Fruit fly (Drosophila melanogaster) whole organism, embryonic: ENCODE measurements around the gene CG34267.

Source experiments
- Ada2b ChIP-seq: fragments of 200-800 bp; sonication (Bioruptor generic); IDR thresholded peaks from 2 replicates; pipeline ENCODE4 v1.3.6; 2022; ENCODE audit warnings: missing biosample characterization, missing genetic modification characterization
- Atf3 ChIP-seq: fragments of 200-800 bp; sonication (Bioruptor generic); optimal IDR thresholded peaks from 3 replicates; lab custom pipeline; 2016; ENCODE audit warnings: missing biosample characterization, missing genetic modification characterization
- C15 ChIP-seq: fragments of 200-800 bp; sonication (Bioruptor generic); IDR thresholded peaks from 3 replicates; pipeline ENCODE4 v1.3.6; 2022; ENCODE audit warnings: missing biosample characterization, missing genetic modification characterization
- CG11696 ChIP-seq: fragments of 200-800 bp; sonication (Bioruptor generic); IDR thresholded peaks from 2 replicates; pipeline ENCODE4 v1.3.6; 2022; ENCODE audit warnings: missing biosample characterization, missing genetic modification characterization
- CG13296 ChIP-seq: fragments of 200-800 bp; sonication (Bioruptor generic); optimal IDR thresholded peaks from 3 replicates; lab custom pipeline; 2018; ENCODE audit warnings: missing biosample characterization, mild to moderate bottlenecking, missing genetic modification characterization
- CG14965 ChIP-seq: fragments of 200-800 bp; sonication (Bioruptor generic); optimal IDR thresholded peaks from 2 replicates; lab custom pipeline; 2016; ENCODE audit warnings: missing biosample characterization, missing genetic modification characterization, borderline replicate concordance
- CG15073 ChIP-seq: fragments of 200-800 bp; sonication (Bioruptor generic); optimal IDR thresholded peaks from 2 replicates; lab custom pipeline; 2016; ENCODE audit warnings: missing biosample characterization, missing genetic modification characterization
- CG15514 ChIP-seq: fragments of 200-800 bp; sonication (Bioruptor generic); optimal IDR thresholded peaks from 3 replicates; lab custom pipeline; 2017; ENCODE audit warnings: missing biosample characterization, missing genetic modification characterization, mild to moderate bottlenecking, moderate library complexity, missing genetic modification reagents
- CG16813 ChIP-seq: fragments of 200-800 bp; sonication (Bioruptor generic); IDR thresholded peaks from 3 replicates; pipeline ENCODE4 v1.3.6; 2022; ENCODE audit warnings: missing biosample characterization, missing genetic modification characterization; ENCODE audit not compliant: partially characterized antibody
- CG17361 ChIP-seq: fragments of 200-800 bp; sonication (Bioruptor generic); IDR thresholded peaks from 3 replicates; pipeline ENCODE4 v1.3.6; 2022; ENCODE audit warnings: missing biosample characterization, missing genetic modification characterization
- CG17612 ChIP-seq: fragments of 200-800 bp; sonication (Bioruptor generic); IDR thresholded peaks from 2 replicates; pipeline ENCODE4 v1.3.6; 2022; ENCODE audit warnings: missing biosample characterization, missing genetic modification characterization
- CG4820 ChIP-seq: fragments of 200-800 bp; sonication (Bioruptor generic); optimal IDR thresholded peaks from 3 replicates; lab custom pipeline; 2016; ENCODE audit warnings: missing biosample characterization, missing genetic modification characterization
- CG6175 ChIP-seq: fragments of 200-800 bp; sonication (Bioruptor generic); IDR thresholded peaks from 3 replicates; pipeline ENCODE4 v1.3.6; 2022; ENCODE audit warnings: missing biosample characterization, missing genetic modification characterization
- CG6689 ChIP-seq: fragments of 200-800 bp; sonication (Bioruptor generic); IDR thresholded peaks from 2 replicates; pipeline ENCODE4 v1.3.6; 2022; ENCODE audit warnings: missing biosample characterization, missing genetic modification characterization
- CrebB ChIP-seq: fragments of 200-800 bp; sonication (Bioruptor generic); optimal IDR thresholded peaks from 3 replicates; lab custom pipeline; 2018; ENCODE audit warnings: missing biosample characterization, mild to moderate bottlenecking, missing genetic modification characterization
- D19A ChIP-seq: fragments of 200-800 bp; optimal IDR thresholded peaks from 3 replicates; lab custom pipeline; 2019; ENCODE audit warnings: missing biosample characterization, mild to moderate bottlenecking, missing genetic modification characterization, moderate library complexity
- Ets65A ChIP-seq: fragments of 200-800 bp; sonication (Bioruptor generic); peaks from one replicate; lab custom pipeline; 2016; ENCODE audit warnings: missing biosample characterization, missing genetic modification characterization
- GATAe ChIP-seq: fragments of 200-800 bp; sonication (Bioruptor generic); conservative IDR thresholded peaks from 2 replicates; pipeline ENCODE4 v1.3.6; 2022; ENCODE audit warnings: missing biosample characterization, missing genetic modification characterization
- H2.0 ChIP-seq: fragments of 200-800 bp; sonication (Bioruptor generic); IDR thresholded peaks from 2 replicates; pipeline ENCODE4 v1.3.6; 2022; ENCODE audit warnings: missing biosample characterization, missing genetic modification characterization
- HLHmδ ChIP-seq: fragments of 200-800 bp; sonication (Bioruptor generic); optimal IDR thresholded peaks from 2 replicates; lab custom pipeline; 2018; ENCODE audit warnings: missing biosample characterization, mild to moderate bottlenecking, missing genetic modification characterization, moderate library complexity
- HmgZ ChIP-seq: fragments of 200-800 bp; sonication (Bioruptor generic); optimal IDR thresholded peaks from 2 replicates; lab custom pipeline; 2018; ENCODE audit warnings: missing biosample characterization, mild to moderate bottlenecking, missing genetic modification characterization
- Hr78 ChIP-seq, 2 experiments: fragments of 200-800 bp in 1 of 2; fragments of >200 bp in 1 of 2; sonication (Bioruptor generic) in 1 of 2; optimal IDR thresholded peaks; 2 replicates each; lab custom pipeline; 2017 to 2019; ENCODE audit warnings: missing biosample characterization in 2 of 2, missing genetic modification characterization in 2 of 2, mild to moderate bottlenecking in 1 of 2, moderate library complexity in 1 of 2
- Med ChIP-seq: fragments of 200-800 bp; sonication (Bioruptor generic); peaks from one replicate; lab custom pipeline; 2016; ENCODE audit warnings: missing biosample characterization, missing genetic modification characterization, mild to moderate bottlenecking, inconsistent platforms, moderate library complexity
- Myb ChIP-seq: fragments of 200-800 bp; sonication (Bioruptor generic); optimal IDR thresholded peaks from 2 replicates; lab custom pipeline; 2016; ENCODE audit warnings: missing biosample characterization, missing genetic modification characterization
- Rfx ChIP-seq: fragments of 200-800 bp; sonication (Bioruptor generic); IDR thresholded peaks from 2 replicates; pipeline ENCODE4 v1.3.6; 2022; ENCODE audit warnings: missing biosample characterization, missing genetic modification characterization
- Scr ChIP-seq: fragments of 200-800 bp; sonication (Bioruptor generic); IDR thresholded peaks from 2 replicates; pipeline ENCODE4 v1.3.6; 2022; ENCODE audit warnings: missing biosample characterization, missing genetic modification characterization; ENCODE audit not compliant: partially characterized antibody
- ac ChIP-seq: fragments of 200-800 bp; sonication (Bioruptor generic); optimal IDR thresholded peaks from 3 replicates; lab custom pipeline; 2017; ENCODE audit warnings: missing biosample characterization, mild to moderate bottlenecking, missing genetic modification characterization
- bab2 ChIP-seq: fragments of 200-800 bp; sonication (Bioruptor generic); optimal IDR thresholded peaks from 2 replicates; lab custom pipeline; 2016; ENCODE audit warnings: missing biosample characterization, missing genetic modification characterization
- bbx ChIP-seq: fragments of 200-800 bp; sonication (Bioruptor generic); IDR thresholded peaks from 2 replicates; pipeline ENCODE4 v1.3.6; 2022; ENCODE audit warnings: missing biosample characterization, missing genetic modification characterization; ENCODE audit not compliant: partially characterized antibody
- br ChIP-seq: fragments of >200 bp; optimal IDR thresholded peaks from 2 replicates; lab custom pipeline; 2017
- cas ChIP-seq: fragments of 200-800 bp; sonication (Bioruptor generic); IDR thresholded peaks from 2 replicates; pipeline ENCODE4 v1.3.6; 2022; ENCODE audit warnings: missing biosample characterization, missing genetic modification characterization
- cato ChIP-seq: fragments of 200-800 bp; sonication (Bioruptor generic); optimal IDR thresholded peaks from 2 replicates; lab custom pipeline; 2016; ENCODE audit warnings: missing biosample characterization, missing genetic modification characterization, borderline replicate concordance
- corto ChIP-seq: fragments of 200-800 bp; sonication (Bioruptor generic); optimal IDR thresholded peaks from 2 replicates; lab custom pipeline; 2016; ENCODE audit warnings: missing biosample characterization, mild to moderate bottlenecking, missing genetic modification characterization, moderate library complexity
- crc ChIP-seq: fragments of 200-800 bp; sonication (Bioruptor generic); optimal IDR thresholded peaks from 2 replicates; lab custom pipeline; 2016; ENCODE audit warnings: missing biosample characterization, missing genetic modification characterization
- crp ChIP-seq, 2 experiments: fragments of 200-800 bp; sonication (Bioruptor generic); optimal IDR thresholded peaks; 2 replicates in 1 of 2; 3 replicates in 1 of 2; lab custom pipeline; 2017; ENCODE audit warnings: missing biosample characterization in 2 of 2, missing genetic modification characterization in 2 of 2, mild to moderate bottlenecking in 1 of 2, moderate library complexity in 1 of 2
- disco-r ChIP-seq: fragments of 200-800 bp; sonication (Bioruptor generic); optimal IDR thresholded peaks from 2 replicates; lab custom pipeline; 2016; ENCODE audit warnings: missing biosample characterization, missing genetic modification characterization
- ewg ChIP-seq: fragments of 200-800 bp; sonication (Bioruptor generic); optimal IDR thresholded peaks from 3 replicates; lab custom pipeline; 2017; ENCODE audit warnings: mild to moderate bottlenecking, missing biosample characterization, missing genetic modification reagents, missing genetic modification characterization
- eyg ChIP-seq: fragments of 200-800 bp; sonication (Bioruptor generic); optimal IDR thresholded peaks from 3 replicates; lab custom pipeline; 2016; ENCODE audit warnings: missing biosample characterization, missing genetic modification characterization
- fru ChIP-seq: fragments of >200 bp; optimal IDR thresholded peaks from 2 replicates; lab custom pipeline; 2017
- gem ChIP-seq: fragments of 200-800 bp; sonication (Bioruptor generic); optimal IDR thresholded peaks from 2 replicates; lab custom pipeline; 2019; ENCODE audit warnings: missing biosample characterization, mild to moderate bottlenecking, missing genetic modification characterization, moderate library complexity
- gsb ChIP-seq: fragments of 200-800 bp; sonication (Bioruptor generic); IDR thresholded peaks from 2 replicates; pipeline ENCODE4 v1.3.6; 2022; ENCODE audit warnings: missing biosample characterization, missing genetic modification characterization
- hkb ChIP-seq, 2 experiments: fragments of 200-800 bp in 1 of 2; fragments of >200 bp in 1 of 2; sonication (Bioruptor generic) in 1 of 2; IDR thresholded peaks in 1 of 2; optimal IDR thresholded peaks in 1 of 2; 2 replicates each; pipeline versions ENCODE4 v1.3.6 to Lab custom; 2017 to 2022; ENCODE audit warnings: missing biosample characterization in 1 of 2, missing genetic modification characterization in 1 of 2
- otp ChIP-seq: fragments of 200-800 bp; sonication (Bioruptor generic); IDR thresholded peaks from 3 replicates; pipeline ENCODE4, ENCODE4 v1.3.6; 2022; ENCODE audit warnings: missing biosample characterization, missing genetic modification characterization
- pita ChIP-seq: fragments of 200-800 bp; sonication (Bioruptor generic); optimal IDR thresholded peaks from 2 replicates; lab custom pipeline; 2017; ENCODE audit warnings: missing biosample characterization, mild to moderate bottlenecking, missing genetic modification characterization
- scrt ChIP-seq: fragments of 200-800 bp; sonication (Bioruptor generic); optimal IDR thresholded peaks from 2 replicates; lab custom pipeline; 2018; ENCODE audit warnings: missing biosample characterization, mild to moderate bottlenecking, missing genetic modification characterization, moderate library complexity
- slou ChIP-seq: fragments of 200-800 bp; sonication (Bioruptor generic); optimal IDR thresholded peaks from 3 replicates; lab custom pipeline; 2016; ENCODE audit warnings: missing biosample characterization, missing genetic modification characterization
- sna ChIP-seq: fragments of 200-800 bp; sonication (Bioruptor generic); IDR thresholded peaks from 2 replicates; pipeline ENCODE4 v1.3.6; 2022; ENCODE audit warnings: missing biosample characterization, missing genetic modification characterization; ENCODE audit not compliant: partially characterized antibody
- sqz ChIP-seq: fragments of 200-800 bp; sonication (Bioruptor generic); optimal IDR thresholded peaks from 3 replicates; lab custom pipeline; 2018; ENCODE audit warnings: missing biosample characterization, mild to moderate bottlenecking, missing genetic modification characterization
- tll ChIP-seq, 2 experiments: fragments of 200-800 bp in 1 of 2; fragments of >200 bp in 1 of 2; sonication (Bioruptor generic) in 1 of 2; optimal IDR thresholded peaks; 2 replicates each; lab custom pipeline; 2017 to 2019; ENCODE audit warnings: missing biosample characterization in 2 of 2, missing genetic modification characterization in 2 of 2, mild to moderate bottlenecking in 1 of 2, moderate library complexity in 1 of 2
- zfh2 ChIP-seq: fragments of 200-800 bp; sonication (Bioruptor generic); optimal IDR thresholded peaks from 2 replicates; lab custom pipeline; 2016; ENCODE audit warnings: missing biosample characterization, missing genetic modification characterization

The CG34267 gene

dm6 chr3L:510823-511227, 10.6 kb upstream of the CG34267 start (continued):
- TF ChIP-seq scrt (GFP tag; lab: Kevin White, UChicago) (peak; percentile 4), Ada2b (no peak), gem (tag; lab: Kevin White, UChicago) (no peak), fru (no peak), Rfx (GFP tag; lab: Robert Waterston, UW) (peak; percentile 39; the same call in 1 of the 2 replicates), eyg (GFP tag; lab: Kevin White, UChicago) (no peak), ac (no peak), cas (GFP tag; lab: Robert Waterston, UW) (no peak), H2.0 (GFP tag; lab: Robert Waterston, UW) (no peak), CrebB (no peak), corto (GFP tag; lab: Kevin White, UChicago) (no peak), CG15514 (GFP tag; lab: Kevin White, UChicago) (peak; percentile 14), hkb (optimal IDR thresholded peaks at IDR 0.05; lab: Kevin White, UChicago) (no peak), hkb (GFP tag; IDR thresholded peaks at IDR 0.05; lab: Robert Waterston, UW) (peak; percentile 13; the same call in 1 of the 2 replicates), bab2 (GFP tag; lab: Kevin White, UChicago) (no peak), CG4820 (GFP tag; lab: Kevin White, UChicago) (no peak), sna (GFP tag; lab: Robert Waterston, UW) (no peak), HLHmδ (no peak), CG6689 (GFP tag; lab: Robert Waterston, UW) (no peak), Hr78 (GFP tag; optimal IDR thresholded peaks at IDR 0.05; lab: Kevin White, UChicago) (peak in 1 of 2 experiments; percentile 66), cato (GFP tag; lab: Kevin White, UChicago) (no peak), otp (GFP tag; lab: Robert Waterston, UW) (peak; percentile 60; the same call in 2 of the 3 replicates), Myb (GFP tag; lab: Kevin White, UChicago) (no peak), CG17612 (GFP tag; lab: Robert Waterston, UW) (no peak), HmgZ (tag; lab: Kevin White, UChicago) (no peak), CG13296 (peak; percentile 10), sqz (GFP tag; lab: Kevin White, UChicago) (no peak), CG17361 (GFP tag; lab: Robert Waterston, UW) (no peak), CG11696 (GFP tag; lab: Robert Waterston, UW) (no peak), disco-r (GFP tag; lab: Kevin White, UChicago) (no peak), Med (GFP tag; lab: Kevin White, UChicago) (peak; percentile 67), crp (GFP tag; optimal IDR thresholded peaks at IDR 0.05; lab: Kevin White, UChicago) (no peak), gsb (GFP tag; lab: Robert Waterston, UW) (no peak), GATAe (GFP tag; lab: Robert Waterston, UW) (no peak), tll (GFP tag; optimal IDR thresholded peaks at IDR 0.05; lab: Kevin White, UChicago) (no peak)

DNA sequence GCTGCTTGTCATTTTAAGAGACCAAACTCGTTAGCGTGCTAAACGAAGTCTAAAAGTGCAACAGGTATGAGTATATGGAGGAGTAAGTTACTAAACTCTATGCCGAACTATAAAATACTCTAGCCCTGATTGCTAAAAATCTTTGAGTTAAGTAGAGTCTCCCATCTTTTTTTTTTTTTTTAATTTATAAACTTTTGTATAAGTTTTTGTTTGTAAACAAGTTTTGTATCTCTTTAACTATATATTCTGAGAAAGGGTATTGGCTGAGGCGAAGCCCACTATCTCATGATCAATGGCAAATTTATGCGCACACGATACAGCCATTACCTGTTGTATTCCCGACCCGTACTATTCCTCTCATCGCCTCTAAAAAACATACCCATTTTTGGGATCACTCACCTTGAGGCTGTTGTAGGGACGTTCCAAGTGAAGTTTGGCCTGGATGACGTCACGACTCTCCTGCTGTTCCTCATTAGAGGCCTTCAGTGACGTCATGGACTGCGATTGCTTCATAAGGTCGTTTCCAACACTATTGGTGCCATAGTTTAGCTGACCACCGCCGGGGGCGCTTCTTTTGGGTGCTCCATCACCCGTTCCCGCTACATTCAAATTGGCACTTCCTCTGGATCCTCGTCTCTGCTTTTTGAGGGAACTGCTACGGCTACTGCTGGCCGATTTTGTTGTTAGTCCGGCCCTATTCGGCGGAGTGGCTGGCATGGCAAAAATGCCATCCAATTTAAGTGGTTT, 7.5 kb upstream of the CG34267 start:
- TF ChIP-seq Scr (GFP tag; lab: Robert Waterston, UW): 0 out of 2 replicates have a peak, but pooled peaks have one; percentile 11
- no peak for TF ChIP-seq zfh2
- TF ChIP-seq slou (GFP tag; lab: Kevin White, UChicago): no peak
- no peak for TF ChIP-seq CG15073 (GFP tag; lab: Kevin White, UChicago)
- TF ChIP-seq ewg (GFP tag; lab: Kevin White, UChicago): no peak
- no peak for TF ChIP-seq C15
- peak; percentile 40 for TF ChIP-seq D19A (tag; lab: Kevin White, UChicago)
- TF ChIP-seq CG6175 (GFP tag; lab: Robert Waterston, UW): no peak
- peak; percentile 39 for TF ChIP-seq Ets65A (GFP tag; lab: Kevin White, UChicago)
- 0 out of 2 replicates have a peak, but pooled peaks have one; percentile 28 for TF ChIP-seq bbx (GFP tag; lab: Robert Waterston, UW)
- no peak for TF ChIP-seq Atf3 (GFP tag; lab: Kevin White, UChicago)
- TF ChIP-seq pita (GFP tag; lab: Kevin White, UChicago): no peak
- TF ChIP-seq br (lab: Kevin White, UChicago): no peak
- no peak for TF ChIP-seq crc
- peak; percentile 42; the same call in 2 of the 3 replicates for TF ChIP-seq CG16813
- peak; percentile 46 for TF ChIP-seq CG14965
